Worm (Caenorhabditis elegans) whole organism, early embryonic: ENCODE measurements around the gene F21D5.9.
"Not testable (repeated sequence)": the region's sequence is repeated elsewhere in the genome, so short reads cannot be mapped to it uniquely, and the experiment has no call there.

Experiments used
- B0310.2 ChIP-seq: sonication (generic microtip); optimal IDR thresholded peaks from 2 replicates; lab custom pipeline; 2016; ENCODE audit warnings: mild to moderate bottlenecking, missing genetic modification characterization, missing compliant biosample characterization
- F13C5.2 ChIP-seq: sonication (generic microtip); optimal IDR thresholded peaks from 2 replicates; lab custom pipeline; 2017; ENCODE audit warnings: mild to moderate bottlenecking, missing genetic modification characterization, inconsistent platforms, missing compliant biosample characterization
- aly-1 ChIP-seq: sonication (generic microtip); optimal IDR thresholded peaks from 2 replicates; lab custom pipeline; 2016; ENCODE audit warnings: missing genetic modification characterization, missing compliant biosample characterization
- ama-1 ChIP-seq: fragments of 150-350 bp; optimal IDR thresholded peaks from 2 replicates; lab custom pipeline; 2014
- ceh-13 ChIP-seq: fragments of 200-800 bp; sonication (Bioruptor generic); optimal IDR thresholded peaks from 2 replicates; lab custom pipeline; 2018; ENCODE audit warnings: mild to moderate bottlenecking, missing genetic modification characterization, missing compliant biosample characterization
- ceh-36 ChIP-seq: sonication (generic microtip); optimal IDR thresholded peaks from 2 replicates; lab custom pipeline; 2016; ENCODE audit warnings: missing genetic modification characterization, inconsistent platforms, missing compliant biosample characterization
- ets-7 ChIP-seq: sonication (generic microtip); optimal IDR thresholded peaks from 2 replicates; lab custom pipeline; 2016; ENCODE audit warnings: missing genotype, missing genetic modification characterization, missing compliant biosample characterization
- flt-1 ChIP-seq: fragments of 200-800 bp; sonication (Bioruptor generic); IDR thresholded peaks from 2 replicates; pipeline ENCODE4 v1.3.6; 2022; ENCODE audit warnings: missing genetic modification characterization, missing compliant biosample characterization
- hmbx-1 ChIP-seq: sonication (generic microtip); optimal IDR thresholded peaks from 2 replicates; lab custom pipeline; 2016; ENCODE audit warnings: mild to moderate bottlenecking, missing genetic modification characterization, missing compliant biosample characterization
- hmg-4 ChIP-seq: fragments of 200-800 bp; sonication (Bioruptor generic); optimal IDR thresholded peaks from 2 replicates; lab custom pipeline; 2018; ENCODE audit warnings: mild to moderate bottlenecking, missing genetic modification characterization, missing compliant biosample characterization
- hnd-1 ChIP-seq: sonication (generic microtip); optimal IDR thresholded peaks from 2 replicates; lab custom pipeline; 2016; ENCODE audit warnings: missing genetic modification characterization, missing compliant biosample characterization
- pes-1 ChIP-seq: fragments of 200-800 bp; sonication (Bioruptor generic); IDR thresholded peaks from 2 replicates; pipeline ENCODE4 v1.3.6; 2022; ENCODE audit warnings: missing genetic modification reagents, missing genetic modification characterization, missing compliant biosample characterization
- scrt-1 ChIP-seq: fragments of 200-800 bp; sonication (Bioruptor generic); IDR thresholded peaks from 2 replicates; pipeline ENCODE4 v1.3.6; 2022; ENCODE audit warnings: missing genetic modification characterization, missing compliant biosample characterization
- sea-1 ChIP-seq: fragments of 200-800 bp; sonication (Bioruptor generic); conservative IDR thresholded peaks from 2 replicates; pipeline ENCODE4 v1.3.6; 2022; ENCODE audit warnings: missing genetic modification characterization, missing compliant biosample characterization
- tbx-11 ChIP-seq: fragments of 200-800 bp; sonication (Bioruptor generic); IDR thresholded peaks from 2 replicates; pipeline ENCODE4 v1.3.6; 2022; ENCODE audit warnings: missing genetic modification characterization, missing compliant biosample characterization
- tbx-37 ChIP-seq: fragments of 200-800 bp; sonication (Bioruptor generic); conservative IDR thresholded peaks from 2 replicates; pipeline ENCODE4 v1.3.6; 2022; ENCODE audit warnings: missing genetic modification reagents, missing genetic modification characterization, missing compliant biosample characterization
- tra-4 ChIP-seq: sonication (generic microtip); optimal IDR thresholded peaks from 2 replicates; lab custom pipeline; 2017; ENCODE audit warnings: missing genetic modification characterization, missing compliant biosample characterization

Gene F21D5.9

ce11 chrIV:8697436-8697835 is 26.4 kb upstream of the F21D5.9 start, which contains the start of gene ttll-11:
Gene ttll-11, plus strand, starts transcription at chrIV:8697736.
- TF ChIP-seq ceh-36 (tag; lab: Kevin White, UChicago) (no peak), hmbx-1 (tag; lab: Kevin White, UChicago) (no peak), B0310.2 (tag; lab: Kevin White, UChicago) (no peak), pes-1 (no peak), ets-7 (tag; lab: Kevin White, UChicago) (no peak), tbx-11 (GFP tag; lab: Robert Waterston, UW) (no peak), ceh-13 (GFP tag; lab: Kevin White, UChicago) (no peak), flt-1 (GFP tag; lab: Robert Waterston, UW) (no peak), sea-1 (GFP tag; lab: Robert Waterston, UW) (no peak), scrt-1 (no peak), tra-4 (tag; lab: Kevin White, UChicago) (no peak), hmg-4 (GFP tag; lab: Kevin White, UChicago) (no peak), F13C5.2 (tag; lab: Kevin White, UChicago) (no peak), hnd-1 (tag; lab: Kevin White, UChicago) (no peak), tbx-37 (GFP tag; lab: Robert Waterston, UW) (no peak), aly-1 (tag; lab: Kevin White, UChicago) (no peak), ama-1 (no peak)

DNA sequence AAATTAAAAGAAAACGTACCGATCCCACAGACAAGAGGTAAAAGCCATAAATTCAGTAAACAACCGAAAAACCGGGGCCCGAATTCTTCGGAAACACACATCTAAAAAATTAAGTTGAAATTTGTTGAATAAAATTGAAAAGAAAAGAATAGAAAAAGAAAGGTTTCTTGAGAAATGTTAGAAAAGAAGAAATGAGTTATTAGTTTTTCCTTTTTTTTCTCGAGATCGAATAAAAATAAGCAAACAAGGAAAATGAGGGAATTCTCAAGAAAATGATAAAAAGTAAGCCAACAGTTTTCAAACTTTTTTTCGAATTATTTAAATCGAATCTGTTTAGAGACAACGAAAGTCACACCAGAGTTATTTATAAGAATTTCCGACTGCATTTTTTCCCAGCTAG is 18.3 kb upstream of the F21D5.9 start, which contains the start of gene H23L24.4:
Gene H23L24.4 (minus strand): TSS at position 101 of the 400 bp plus-strand sequence.
- TF ChIP-seq F13C5.2 (tag; lab: Kevin White, UChicago) (no peak), pes-1 (no peak), B0310.2 (tag; lab: Kevin White, UChicago) (no peak), tbx-37 (GFP tag; lab: Robert Waterston, UW) (no peak), hnd-1 (tag; lab: Kevin White, UChicago) (no peak), hmbx-1 (tag; lab: Kevin White, UChicago) (no peak), sea-1 (GFP tag; lab: Robert Waterston, UW) (no peak), ets-7 (tag; lab: Kevin White, UChicago) (no peak), scrt-1 (no peak), ceh-36 (tag; lab: Kevin White, UChicago) (no peak), ceh-13 (GFP tag; lab: Kevin White, UChicago) (no peak), ama-1 (no peak), flt-1 (GFP tag; lab: Robert Waterston, UW) (no peak), tra-4 (tag; lab: Kevin White, UChicago) (no peak), hmg-4 (GFP tag; lab: Kevin White, UChicago) (no peak), tbx-11 (GFP tag; lab: Robert Waterston, UW) (no peak), aly-1 (tag; lab: Kevin White, UChicago) (no peak)

ce11 chrIV:8708046-8708445 is 15.8 kb upstream of the F21D5.9 start:
- TF ChIP-seq tbx-11 (GFP tag; lab: Robert Waterston, UW) (no peak), ama-1 (no peak)

ce11 chrIV:8715032-8715431 is 8.8 kb upstream of the F21D5.9 start, which contains the start of the genes parg-2 and ipla-5:
Gene parg-2, minus strand, starts transcription at chrIV:8715132.
Gene ipla-5, plus strand, starts transcription at chrIV:8715247.
- not testable (repeated sequence) for TF ChIP-seq ets-7 (tag; lab: Kevin White, UChicago); pes-1; hmbx-1 (tag; lab: Kevin White, UChicago)

- TF ChIP-seq F13C5.2 (tag; lab: Kevin White, UChicago) (no peak), tbx-37 (GFP tag; lab: Robert Waterston, UW) (no peak), ama-1 (no peak), ets-7 (tag; lab: Kevin White, UChicago) (no peak), hmg-4 (GFP tag; lab: Kevin White, UChicago) (no peak), tbx-11 (GFP tag; lab: Robert Waterston, UW) (no peak), hmbx-1 (tag; lab: Kevin White, UChicago) (no peak), tra-4 (tag; lab: Kevin White, UChicago) (no peak), scrt-1 (no peak), hnd-1 (tag; lab: Kevin White, UChicago) (no peak), pes-1 (no peak), ceh-36 (tag; lab: Kevin White, UChicago) (no peak), aly-1 (tag; lab: Kevin White, UChicago) (no peak), B0310.2 (tag; lab: Kevin White, UChicago) (no peak), ceh-13 (GFP tag; lab: Kevin White, UChicago) (no peak), flt-1 (GFP tag; lab: Robert Waterston, UW) (no peak)
Observed at ce11 chrIV:8718153-8718552, 5.7 kb upstream of the F21D5.9 start, which contains the start of gene H23L24.1. Gene H23L24.1, plus strand, starts transcription at chrIV:8718453.

DNA sequence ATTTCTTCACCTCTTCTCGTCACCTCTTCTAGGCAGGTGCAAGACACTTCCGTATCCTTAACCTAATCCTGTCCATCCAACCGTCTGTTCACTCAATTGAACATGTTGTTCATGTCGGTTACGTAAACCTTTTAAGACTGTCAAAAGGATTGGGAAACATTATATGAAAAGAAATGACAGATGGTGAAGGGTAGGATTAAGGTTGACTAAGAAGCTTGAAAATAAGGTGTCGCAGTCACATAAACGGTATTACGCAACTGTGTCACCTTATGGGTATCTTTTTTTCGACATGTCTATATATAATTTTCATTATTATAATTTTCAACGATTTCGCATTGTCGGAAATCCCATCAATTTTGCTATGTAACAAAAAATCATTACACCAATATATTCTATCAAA is 1.0 kb upstream of the F21D5.9 start:
- TF ChIP-seq hnd-1 (tag; lab: Kevin White, UChicago) (no peak), ama-1 (no peak), flt-1 (GFP tag; lab: Robert Waterston, UW) (no peak), ets-7 (tag; lab: Kevin White, UChicago) (no peak), pes-1 (no peak), hmg-4 (GFP tag; lab: Kevin White, UChicago) (no peak), hmbx-1 (tag; lab: Kevin White, UChicago) (no peak), scrt-1 (no peak), F13C5.2 (tag; lab: Kevin White, UChicago) (no peak), tbx-11 (GFP tag; lab: Robert Waterston, UW) (no peak), B0310.2 (tag; lab: Kevin White, UChicago) (no peak), tra-4 (tag; lab: Kevin White, UChicago) (no peak), ceh-36 (tag; lab: Kevin White, UChicago) (no peak)

- no peak for TF ChIP-seq scrt-1
Observed at ce11 chrIV:8724907-8725306, 1.1 kb downstream of the F21D5.9 start.
